Fruit fly (Drosophila melanogaster) whole organism, wandering third instar larva: Measurements from ENCODE around the gene sowi.

Experiments used
- Abd-B ChIP-seq: fragments of >200 bp; optimal IDR thresholded peaks from 2 replicates; lab custom pipeline; 2017; ENCODE audit warnings: missing biosample characterization, missing genetic modification characterization
- Dfd ChIP-seq: fragments of >200 bp; optimal IDR thresholded peaks from 2 replicates; lab custom pipeline; 2017; ENCODE audit warnings: missing biosample characterization, missing genetic modification characterization
- Dif ChIP-seq: fragments of 200-275, 200-300 bp; sonication (Bioruptor generic); optimal IDR thresholded peaks from 2 replicates; lab custom pipeline; 2018; ENCODE audit warnings: missing biosample characterization, missing genetic modification characterization; ENCODE audit not compliant: partially characterized antibody
- GATAd ChIP-seq: sonication (Bioruptor generic); optimal IDR thresholded peaks from 2 replicates; lab custom pipeline; 2016; ENCODE audit warnings: missing biosample characterization, missing genetic modification characterization
- HLH106 ChIP-seq: fragments of 200-800 bp; optimal IDR thresholded peaks from 3 replicates; lab custom pipeline; 2019; ENCODE audit warnings: missing biosample characterization, mild to moderate bottlenecking, missing genetic modification characterization, moderate library complexity
- Hr78 ChIP-seq: fragments of >200 bp; optimal IDR thresholded peaks from 2 replicates; lab custom pipeline; 2017; ENCODE audit warnings: missing biosample characterization, missing genetic modification characterization
- Sp1 ChIP-seq: fragments of 200-800 bp; sonication (Bioruptor generic); optimal IDR thresholded peaks from 3 replicates; lab custom pipeline; 2019; ENCODE audit warnings: missing biosample characterization, mild to moderate bottlenecking, missing genetic modification characterization, moderate library complexity
- brk ChIP-seq: fragments of 200-800 bp; sonication (Bioruptor generic); optimal IDR thresholded peaks from 2 replicates; lab custom pipeline; 2016; ENCODE audit warnings: missing biosample characterization, mild to moderate bottlenecking, missing genetic modification characterization
- h ChIP-seq: fragments of 200-800 bp; sonication (Bioruptor generic); optimal IDR thresholded peaks from 3 replicates; lab custom pipeline; 2016; ENCODE audit warnings: missing biosample characterization, mild to moderate bottlenecking, missing genetic modification characterization
- psq ChIP-seq: fragments of 200-800 bp; sonication (Bioruptor generic); optimal IDR thresholded peaks from 3 replicates; lab custom pipeline; 2017; ENCODE audit warnings: missing biosample characterization, mild to moderate bottlenecking, missing genetic modification characterization, moderate library complexity

dm6 chr3R:6627800-6628199 lies at the start of gene sowi:
- TF ChIP-seq brk (GFP tag; lab: Kevin White, UChicago) = no peak
- TF ChIP-seq h (GFP tag; lab: Kevin White, UChicago) = no peak
- no peak for TF ChIP-seq Hr78
- TF ChIP-seq GATAd (GFP tag; lab: Kevin White, UChicago) = no peak
- TF ChIP-seq Dif = no peak
- no peak for TF ChIP-seq Abd-B
- TF ChIP-seq psq (GFP tag; lab: Kevin White, UChicago) = no peak
- TF ChIP-seq Sp1 (GFP tag; lab: Kevin White, UChicago) = no peak
- no peak for TF ChIP-seq Dfd
- TF ChIP-seq HLH106 (tag; lab: Kevin White, UChicago) = no peak
